Worm (Caenorhabditis elegans): ENCODE data around the gene ril-2.

- no peak for TF ChIP-seq nhr-12 (tag; optimal IDR thresholded peaks at IDR 0.05)
- TF ChIP-seq mep-1 (tag; optimal IDR thresholded peaks at IDR 0.05), result no peak
- no peak for TF ChIP-seq unc-130 (tag; optimal IDR thresholded peaks at IDR 0.05)
- TF ChIP-seq nhr-77 (tag; optimal IDR thresholded peaks at IDR 0.05), result no peak
- no peak for TF ChIP-seq egl-13 (tag; optimal IDR thresholded peaks at IDR 0.05)
- TF ChIP-seq C16A3.4 (tag; optimal IDR thresholded peaks at IDR 0.05), result no peak
- no peak for TF ChIP-seq jun-1 (tag; optimal IDR thresholded peaks at IDR 0.05)
- no peak for TF ChIP-seq ama-1 (optimal IDR thresholded peaks at IDR 0.05)
Observed at ce11 chrV:12608857-12609256, 9.9 kb upstream of the ril-2 start, which contains the start of gene ZC116.5.

Measured in whole organism, L1 larva.